Fruit fly (Drosophila melanogaster) whole organism, prepupa: ENCODE data around the gene PIG-T.
A peak's percentile ranks its signal among the peaks of the same experiment; 100 is the strongest.

ENCODE experiments used
- CG11294 ChIP-seq: fragments of 200-800 bp; sonication (Bioruptor generic); IDR thresholded peaks from 2 replicates; pipeline ENCODE4 v1.3.6; 2022; ENCODE audit warnings: missing biosample characterization, missing genetic modification characterization
- CG11762 ChIP-seq: fragments of 200-800 bp; sonication (Bioruptor generic); optimal IDR thresholded peaks from 3 replicates; lab custom pipeline; 2016; ENCODE audit warnings: missing biosample characterization, missing genetic modification characterization; ENCODE audit not compliant: insufficient read depth
- CG11902 ChIP-seq: fragments of 200-800 bp; sonication (Bioruptor generic); optimal IDR thresholded peaks from 3 replicates; lab custom pipeline; 2016; ENCODE audit warnings: missing biosample characterization, missing genetic modification characterization
- CG15336 ChIP-seq: fragments of 200-800 bp; sonication (Bioruptor generic); IDR thresholded peaks from 2 replicates; pipeline ENCODE4 v1.3.6; 2022; ENCODE audit warnings: missing biosample characterization, missing genetic modification characterization
- CG1621 ChIP-seq: fragments of 200-800 bp; sonication (Bioruptor generic); optimal IDR thresholded peaks from 3 replicates; lab custom pipeline; 2018; ENCODE audit warnings: missing biosample characterization, mild to moderate bottlenecking, missing genetic modification characterization
- CG16779 ChIP-seq: fragments of 200-800 bp; sonication (Bioruptor generic); optimal IDR thresholded peaks from 3 replicates; lab custom pipeline; 2017; ENCODE audit warnings: missing biosample characterization, mild to moderate bottlenecking, missing genetic modification characterization
- CG3032 ChIP-seq: fragments of 200-800 bp; optimal IDR thresholded peaks from 2 replicates; lab custom pipeline; 2019; ENCODE audit warnings: missing biosample characterization, mild to moderate bottlenecking, missing genetic modification characterization, moderate library complexity
- CG32006 ChIP-seq: fragments of 200-800 bp; sonication (Bioruptor generic); optimal IDR thresholded peaks from 3 replicates; lab custom pipeline; 2017; ENCODE audit warnings: missing biosample characterization, mild to moderate bottlenecking, missing genetic modification characterization
- CG34406 ChIP-seq: fragments of 200-800 bp; sonication (Bioruptor generic); optimal IDR thresholded peaks from 3 replicates; lab custom pipeline; 2016; ENCODE audit warnings: missing biosample characterization, missing genetic modification characterization
- CG3919 ChIP-seq: fragments of 200-800 bp; sonication (Bioruptor generic); optimal IDR thresholded peaks from 3 replicates; lab custom pipeline; 2016; ENCODE audit warnings: missing biosample characterization, missing genetic modification characterization
- CG4318 ChIP-seq: fragments of 200-800 bp; sonication (Bioruptor generic); optimal IDR thresholded peaks from 3 replicates; lab custom pipeline; 2017; ENCODE audit warnings: missing biosample characterization, mild to moderate bottlenecking, missing genetic modification characterization
- CG6163 ChIP-seq: fragments of 200-800 bp; sonication (Bioruptor generic); IDR thresholded peaks from 3 replicates; pipeline ENCODE4 v1.3.6; 2022; ENCODE audit warnings: missing biosample characterization, missing genetic modification characterization
- CG6792 ChIP-seq: fragments of 200-800 bp; sonication (Bioruptor generic); optimal IDR thresholded peaks from 3 replicates; lab custom pipeline; 2016; ENCODE audit warnings: missing biosample characterization, missing genetic modification characterization
- CG6808 ChIP-seq: fragments of 200-800 bp; sonication (Bioruptor generic); optimal IDR thresholded peaks from 3 replicates; lab custom pipeline; 2017; ENCODE audit warnings: missing biosample characterization, missing genetic modification characterization, mild to moderate bottlenecking, moderate library complexity, missing genetic modification reagents
- CG7368 ChIP-seq: fragments of 200-800 bp; sonication (Bioruptor generic); optimal IDR thresholded peaks from 3 replicates; lab custom pipeline; 2016; ENCODE audit warnings: missing biosample characterization, missing genetic modification characterization
- CG8319 ChIP-seq: fragments of 200-800 bp; sonication (Bioruptor generic); optimal IDR thresholded peaks from 3 replicates; lab custom pipeline; 2016; ENCODE audit warnings: missing biosample characterization, missing genetic modification characterization
- CG9139 ChIP-seq: fragments of 200-800 bp; sonication (Bioruptor generic); optimal IDR thresholded peaks from 3 replicates; lab custom pipeline; 2017; ENCODE audit warnings: missing biosample characterization, mild to moderate bottlenecking, missing genetic modification characterization
- Eip75B ChIP-seq: fragments of 200-800 bp; sonication (Bioruptor generic); optimal IDR thresholded peaks from 3 replicates; lab custom pipeline; 2016; ENCODE audit warnings: missing biosample characterization, missing genetic modification characterization
- Eip78C ChIP-seq: fragments of 200-800 bp; sonication (Bioruptor generic); peaks from one replicate; lab custom pipeline; 2016; ENCODE audit warnings: missing biosample characterization, missing genetic modification characterization
- Eip93F ChIP-seq: fragments of 200-800 bp; sonication (Bioruptor generic); optimal IDR thresholded peaks from 2 replicates; lab custom pipeline; 2016; ENCODE audit warnings: missing biosample characterization, mild to moderate bottlenecking, missing genetic modification characterization
- Ets21C ChIP-seq: fragments of 200-800 bp; sonication (Bioruptor generic); optimal IDR thresholded peaks from 3 replicates; lab custom pipeline; 2016; ENCODE audit warnings: missing biosample characterization, missing genetic modification characterization
- Ets96B ChIP-seq: fragments of 200-800 bp; optimal IDR thresholded peaks from 2 replicates; lab custom pipeline; 2019; ENCODE audit warnings: missing biosample characterization, mild to moderate bottlenecking, missing genetic modification characterization, moderate library complexity
- Gug ChIP-seq: fragments of 200-800 bp; sonication (Bioruptor generic); IDR thresholded peaks from 2 replicates; pipeline ENCODE4 v1.3.6; 2022; ENCODE audit warnings: missing biosample characterization, missing genetic modification characterization
- Hr38 ChIP-seq: sonication (Bioruptor generic); optimal IDR thresholded peaks from 2 replicates; lab custom pipeline; 2016; ENCODE audit warnings: missing biosample characterization, missing genetic modification characterization
- Hr39 ChIP-seq: fragments of 200-800 bp; sonication (Bioruptor generic); optimal IDR thresholded peaks from 2 replicates; lab custom pipeline; 2016; ENCODE audit warnings: missing biosample characterization, missing genetic modification characterization
- Hr4 ChIP-seq: fragments of 200-800 bp; sonication (Bioruptor generic); optimal IDR thresholded peaks from 3 replicates; lab custom pipeline; 2016; ENCODE audit warnings: missing biosample characterization, missing genetic modification characterization
- Met ChIP-seq: fragments of 200-800 bp; sonication (Bioruptor generic); optimal IDR thresholded peaks from 3 replicates; lab custom pipeline; 2016; ENCODE audit warnings: missing biosample characterization, missing genetic modification characterization
- OdsH ChIP-seq: fragments of 200-800 bp; sonication (Bioruptor generic); optimal IDR thresholded peaks from 3 replicates; lab custom pipeline; 2016; ENCODE audit warnings: missing biosample characterization, missing genetic modification characterization
- Smox ChIP-seq: fragments of 200-800 bp; sonication (Bioruptor generic); optimal IDR thresholded peaks from 3 replicates; lab custom pipeline; 2016; ENCODE audit warnings: missing biosample characterization, missing genetic modification characterization
- Sox102F ChIP-seq: fragments of 200-800 bp; sonication (Bioruptor generic); optimal IDR thresholded peaks from 2 replicates; lab custom pipeline; 2016; ENCODE audit warnings: missing biosample characterization, mild to moderate bottlenecking, missing genetic modification characterization
- Sox14 ChIP-seq: fragments of 200-800 bp; sonication (Bioruptor generic); optimal IDR thresholded peaks from 3 replicates; lab custom pipeline; 2016; ENCODE audit warnings: missing biosample characterization, missing genetic modification characterization
- Sox15 ChIP-seq: fragments of 200-800 bp; sonication (Bioruptor generic); optimal IDR thresholded peaks from 3 replicates; lab custom pipeline; 2016; ENCODE audit warnings: missing biosample characterization, missing genetic modification characterization
- achi ChIP-seq: fragments of 200-800 bp; sonication (Bioruptor generic); optimal IDR thresholded peaks from 3 replicates; lab custom pipeline; 2016; ENCODE audit warnings: missing biosample characterization, missing genetic modification characterization
- acj6 ChIP-seq: fragments of 200-800 bp; sonication (Bioruptor generic); optimal IDR thresholded peaks from 3 replicates; lab custom pipeline; 2016; ENCODE audit warnings: missing biosample characterization, missing genetic modification characterization
- cyc ChIP-seq: fragments of 200-800 bp; sonication (Bioruptor generic); optimal IDR thresholded peaks from 3 replicates; lab custom pipeline; 2016; ENCODE audit warnings: missing biosample characterization, missing genetic modification characterization
- dac ChIP-seq: fragments of 200-800 bp; sonication (Bioruptor generic); optimal IDR thresholded peaks from 2 replicates; lab custom pipeline; 2017; ENCODE audit warnings: missing biosample characterization, mild to moderate bottlenecking, missing genetic modification characterization
- dsx ChIP-seq: fragments of 200-800 bp; optimal IDR thresholded peaks from 3 replicates; lab custom pipeline; 2019; ENCODE audit warnings: missing biosample characterization, mild to moderate bottlenecking, missing genetic modification characterization, moderate library complexity; ENCODE audit not compliant: poor library complexity, severe bottlenecking
- esn ChIP-seq: fragments of 200-800 bp; sonication (Bioruptor generic); optimal IDR thresholded peaks from 2 replicates; lab custom pipeline; 2016; ENCODE audit warnings: missing biosample characterization, mild to moderate bottlenecking, missing genetic modification characterization, moderate library complexity
- fd59A ChIP-seq: fragments of 200-800 bp; sonication (Bioruptor generic); optimal IDR thresholded peaks from 2 replicates; lab custom pipeline; 2017; ENCODE audit warnings: missing biosample characterization, mild to moderate bottlenecking, missing genetic modification characterization, missing genetic modification reagents
- fkh ChIP-seq: fragments of 200-800 bp; sonication (Bioruptor generic); optimal IDR thresholded peaks from 3 replicates; lab custom pipeline; 2017; ENCODE audit warnings: missing biosample characterization, mild to moderate bottlenecking, missing genetic modification characterization, moderate library complexity
- lz ChIP-seq: fragments of 200-800 bp; sonication (Bioruptor generic); optimal IDR thresholded peaks from 3 replicates; lab custom pipeline; 2016; ENCODE audit warnings: missing biosample characterization, missing genetic modification characterization
- net ChIP-seq: fragments of 200-800 bp; sonication (Bioruptor generic); optimal IDR thresholded peaks from 3 replicates; lab custom pipeline; 2016; ENCODE audit warnings: missing biosample characterization, missing genetic modification characterization
- pdm3 ChIP-seq: fragments of 200-800 bp; sonication (Bioruptor generic); optimal IDR thresholded peaks from 3 replicates; lab custom pipeline; 2016; ENCODE audit warnings: missing biosample characterization, missing genetic modification characterization
- salr ChIP-seq, 2 experiments: fragments of 200-800 bp; sonication (Bioruptor generic); optimal IDR thresholded peaks; 3 replicates each; lab custom pipeline; 2016 to 2018; ENCODE audit warnings: missing biosample characterization in 2 of 2, missing genetic modification characterization in 2 of 2, mild to moderate bottlenecking in 1 of 2
- spab ChIP-seq: fragments of 200-800 bp; sonication (Bioruptor generic); optimal IDR thresholded peaks from 2 replicates; lab custom pipeline; 2017; ENCODE audit warnings: missing biosample characterization, mild to moderate bottlenecking, missing genetic modification characterization, missing genetic modification reagents
- ss ChIP-seq, 2 experiments: fragments of 200-800 bp; sonication (Bioruptor generic); optimal IDR thresholded peaks; 2 replicates in 1 of 2; 3 replicates in 1 of 2; lab custom pipeline; 2017 to 2018; ENCODE audit warnings: mild to moderate bottlenecking in 2 of 2, missing biosample characterization in 2 of 2, missing genetic modification characterization in 2 of 2, moderate library complexity in 1 of 2
- svp ChIP-seq: fragments of 200-800 bp; sonication (Bioruptor generic); peaks from one replicate; lab custom pipeline; 2016; ENCODE audit warnings: missing biosample characterization, missing genetic modification characterization
- vri ChIP-seq: fragments of 200-800 bp; sonication (Bioruptor generic); optimal IDR thresholded peaks from 3 replicates; lab custom pipeline; 2016; ENCODE audit warnings: missing biosample characterization, mild to moderate bottlenecking, missing genetic modification characterization

Gene PIG-T

dm6 chrX:8407124-8407775 lies at the start of gene PIG-T:
PIG-T (minus strand) TSS chrX:8407263.
- peak; percentile 2 for TF ChIP-seq CG3919
- TF ChIP-seq Eip75B (GFP tag; lab: Kevin White, UChicago), result no peak
- peak; percentile 15 for TF ChIP-seq Eip78C

- TF ChIP-seq vri (GFP tag; lab: Kevin White, UChicago), result peak; percentile 15
- TF ChIP-seq Hr38 (GFP tag; lab: Kevin White, UChicago), result peak; percentile 22
- TF ChIP-seq OdsH (GFP tag; lab: Kevin White, UChicago), result peak; percentile 89
- TF ChIP-seq CG11902 (GFP tag; lab: Kevin White, UChicago), result peak; percentile 80
- TF ChIP-seq CG16779 (tag; lab: Kevin White, UChicago), result peak; percentile 73
- peak; percentile 90 to 92 for TF ChIP-seq ss (GFP tag; optimal IDR thresholded peaks at IDR 0.05; lab: Kevin White, UChicago)
- TF ChIP-seq CG9139, result peak; percentile 86
- TF ChIP-seq fkh (GFP tag; lab: Kevin White, UChicago), result peak; percentile 68
- peak; percentile 91 for TF ChIP-seq CG1621 (tag; lab: Kevin White, UChicago)
- peak; percentile 84 for TF ChIP-seq CG11762 (GFP tag; lab: Kevin White, UChicago)
- peak; percentile 84 for TF ChIP-seq Sox14 (GFP tag; lab: Kevin White, UChicago)
- TF ChIP-seq Met (GFP tag; lab: Kevin White, UChicago), result peak; percentile 77
- TF ChIP-seq spab (GFP tag; lab: Kevin White, UChicago), result peak; percentile 87
- TF ChIP-seq Ets21C (GFP tag; lab: Kevin White, UChicago), result peak; percentile 49
- TF ChIP-seq CG3032 (tag; lab: Kevin White, UChicago), result peak; percentile 93
- peak; percentile 70 for TF ChIP-seq esn
- peak; percentile 72 to 87 for TF ChIP-seq salr (GFP tag; optimal IDR thresholded peaks at IDR 0.05; lab: Kevin White, UChicago)
- peak; percentile 92 for TF ChIP-seq fd59A
- TF ChIP-seq pdm3, result peak; percentile 90
- TF ChIP-seq CG11294 (GFP tag; lab: Robert Waterston, UW), result peak; percentile 89
- peak; percentile 91 for TF ChIP-seq CG6808
- peak; percentile 74 for TF ChIP-seq CG34406 (GFP tag; lab: Kevin White, UChicago)
- peak; percentile 84 for TF ChIP-seq CG7368 (GFP tag; lab: Kevin White, UChicago)
- peak; percentile 88 for TF ChIP-seq Eip75B (GFP tag; lab: Kevin White, UChicago)
- TF ChIP-seq dsx (GFP tag; lab: Kevin White, UChicago), result peak; percentile 90
- peak; percentile 87 for TF ChIP-seq net (GFP tag; lab: Kevin White, UChicago)
- peak; percentile 60 for TF ChIP-seq Hr39
- TF ChIP-seq Eip78C, result peak; percentile 96
- peak; percentile 97 for TF ChIP-seq CG6163 (GFP tag; lab: Robert Waterston, UW)
- peak; percentile 90 for TF ChIP-seq acj6
- TF ChIP-seq Eip93F (GFP tag; lab: Kevin White, UChicago), result no peak
- TF ChIP-seq svp (GFP tag; lab: Kevin White, UChicago), result peak; percentile 88
- peak; percentile 85 for TF ChIP-seq CG6792 (GFP tag; lab: Kevin White, UChicago)
- peak; percentile 79 for TF ChIP-seq Sox15 (GFP tag; lab: Kevin White, UChicago)
- TF ChIP-seq lz (GFP tag; lab: Kevin White, UChicago), result peak; percentile 69
- TF ChIP-seq CG4318 (GFP tag; lab: Kevin White, UChicago), result peak; percentile 79
- TF ChIP-seq Hr4, result peak; percentile 89
- TF ChIP-seq Gug (GFP tag; lab: Robert Waterston, UW), result peak; percentile 92
- peak; percentile 93 for TF ChIP-seq Ets96B (tag; lab: Kevin White, UChicago)
- peak; percentile 90 for TF ChIP-seq CG32006 (GFP tag; lab: Kevin White, UChicago)
- peak; percentile 47 for TF ChIP-seq Sox102F (GFP tag; lab: Kevin White, UChicago)
- peak; percentile 89 for TF ChIP-seq achi (GFP tag; lab: Kevin White, UChicago)
- TF ChIP-seq CG8319 (GFP tag; lab: Kevin White, UChicago), result peak; percentile 78
- TF ChIP-seq dac (GFP tag; lab: Kevin White, UChicago), result peak; percentile 71
- TF ChIP-seq CG15336 (GFP tag; lab: Robert Waterston, UW), result peak; percentile 96
- TF ChIP-seq cyc (GFP tag; lab: Kevin White, UChicago), result peak; percentile 75
- peak; percentile 59 for TF ChIP-seq Smox (GFP tag; lab: Kevin White, UChicago)
Observed at dm6 chrX:8455019-8455555, 48.0 kb upstream of the PIG-T start, which contains the start of gene org-1. org-1 (minus strand) TSS chrX:8455069.
